Worm (Caenorhabditis elegans): Measurements from ENCODE around the gene sta-1.

Gene sta-1

DNA sequence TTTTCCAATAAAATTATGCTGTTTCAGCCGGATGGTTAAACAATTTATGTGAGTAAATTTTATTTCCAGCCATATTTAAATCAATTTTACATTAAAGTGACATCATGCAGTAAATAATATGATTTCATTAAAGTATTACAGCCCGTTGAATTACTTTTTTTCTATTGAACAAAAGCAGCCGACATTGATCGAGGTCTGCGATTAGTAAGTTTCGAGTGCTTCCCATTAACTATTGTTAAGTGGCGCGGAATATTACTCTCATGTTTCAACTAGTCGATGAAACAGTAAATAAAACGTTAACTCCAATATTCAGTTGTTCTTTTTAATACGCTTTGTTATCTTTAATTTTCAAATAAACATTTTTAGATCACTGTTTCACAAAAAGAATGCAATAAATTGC is 54.5 kb downstream of the sta-1 start:
- no peak for TF ChIP-seq snpc-4 (GFP tag; optimal IDR thresholded peaks at IDR 0.05)
- peak in 3 of 4 experiments; percentile 27 to 72 (median 58) for TF ChIP-seq snpc-4 (tag; optimal IDR thresholded peaks at IDR 0.05)
- TF ChIP-seq F22D6.2 (tag; optimal IDR thresholded peaks at IDR 0.05) = no peak
- no peak for TF ChIP-seq F10E7.11 (tag; optimal IDR thresholded peaks at IDR 0.05)
- TF ChIP-seq egl-18 (GFP tag; IDR thresholded peaks at IDR 0.05) = no peak
- peak; percentile 75; the same call in 1 of the 2 replicates for TF ChIP-seq attf-6 (GFP tag; IDR thresholded peaks at IDR 0.05)
- TF ChIP-seq snpc-1.1 (tag; optimal IDR thresholded peaks at IDR 0.05; ENCODE audit: insufficient read depth) = no peak
- TF ChIP-seq dpff-1 (tag; optimal IDR thresholded peaks at IDR 0.05) = no peak
- no peak for TF ChIP-seq aptf-2 (GFP tag; conservative IDR thresholded peaks at IDR 0.05)

DNA sequence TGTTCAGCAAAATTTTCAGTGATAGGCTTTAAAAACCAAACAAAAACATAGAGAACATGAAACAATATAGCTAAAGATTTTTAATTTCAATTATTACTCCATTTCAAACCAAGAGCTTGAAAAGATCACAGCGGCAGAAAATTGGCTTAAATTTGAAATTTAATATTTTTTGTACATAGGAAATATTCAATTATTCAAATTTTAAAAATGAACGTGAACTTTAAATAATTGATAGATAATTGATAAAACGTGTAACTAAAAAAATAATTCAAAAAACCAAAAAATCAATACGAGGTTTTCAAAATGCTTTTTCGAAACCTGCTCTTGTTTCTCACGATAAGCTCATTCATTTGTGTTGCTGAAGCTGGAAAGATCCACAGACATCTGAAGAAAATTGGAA is 56.3 kb downstream of the sta-1 start, which contains the start of gene Y51H4A.22:
Gene Y51H4A.22, plus strand, starts transcription at position 301 of the 400 bp plus-strand sequence.
- TF ChIP-seq Y56A3A.18 (GFP tag; IDR thresholded peaks at IDR 0.05) (no peak), ceh-91 (GFP tag; IDR thresholded peaks at IDR 0.05) (no peak), madf-10 (tag; optimal IDR thresholded peaks at IDR 0.05) (no peak), lsl-1 (GFP tag; optimal IDR thresholded peaks at IDR 0.05) (no peak), ccch-3 (GFP tag; optimal IDR thresholded peaks at IDR 0.05) (no peak), attf-3 (GFP tag; conservative IDR thresholded peaks at IDR 0.05) (no peak), Y53G8AR.9 (GFP tag; conservative IDR thresholded peaks at IDR 0.05) (no peak), sptf-2 (GFP tag; optimal IDR thresholded peaks at IDR 0.05) (no peak), snpc-1.3 (tag; optimal IDR thresholded peaks at IDR 0.05; ENCODE audit: insufficient read depth) (no peak), B0035.1 (tag; optimal IDR thresholded peaks at IDR 0.05) (no peak), ceh-79 (tag; optimal IDR thresholded peaks at IDR 0.05) (no peak), bed-2 (GFP tag; IDR thresholded peaks at IDR 0.05) (no peak), nhr-120 (GFP tag; IDR thresholded peaks at IDR 0.05) (no peak)

Measured in whole organism, young adult.